Worm (Caenorhabditis elegans) whole organism, late embryonic: Measurements from ENCODE around the gene C09H10.4.

ENCODE experiments used
- ceh-34 ChIP-seq: sonication (generic microtip); optimal IDR thresholded peaks from 2 replicates; lab custom pipeline; 2016; ENCODE audit warnings: mild to moderate bottlenecking, missing genetic modification characterization, missing compliant biosample characterization
- eyg-1 ChIP-seq: sonication (generic microtip); optimal IDR thresholded peaks from 2 replicates; lab custom pipeline; 2016; ENCODE audit warnings: missing genotype, missing genetic modification characterization, missing compliant biosample characterization
- hlh-8 ChIP-seq: sonication (generic microtip); optimal IDR thresholded peaks from 2 replicates; lab custom pipeline; 2016; ENCODE audit warnings: missing genotype, missing genetic modification characterization, missing compliant biosample characterization
- sox-4 ChIP-seq: sonication (generic microtip); optimal IDR thresholded peaks from 2 replicates; lab custom pipeline; 2017; ENCODE audit warnings: mild to moderate bottlenecking, missing genetic modification characterization, inconsistent platforms, missing compliant biosample characterization

DNA sequence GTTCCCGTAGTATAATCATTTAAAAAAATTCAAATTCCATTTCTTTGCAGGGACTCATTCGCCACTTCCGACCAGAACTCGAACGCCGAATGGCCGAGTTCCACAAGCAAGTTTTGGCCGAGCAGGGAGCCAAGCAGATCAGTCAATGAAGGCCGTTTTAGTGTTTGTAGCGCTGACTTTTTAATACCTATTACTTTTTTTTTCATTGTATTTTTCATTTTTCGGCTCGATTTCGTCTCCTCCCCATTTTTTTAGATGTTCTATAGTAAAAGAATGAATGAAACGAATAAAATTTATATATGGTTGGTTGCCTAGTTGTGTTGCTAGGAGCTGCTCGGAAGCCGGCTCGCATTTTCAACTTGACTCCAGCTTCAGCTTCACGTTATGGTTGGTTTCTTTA lies at the start of gene C09H10.4:
- no peak for TF ChIP-seq sox-4
- TF ChIP-seq ceh-34: no peak
- TF ChIP-seq hlh-8 (tag; lab: Kevin White, UChicago): no peak
- TF ChIP-seq eyg-1 (tag; lab: Kevin White, UChicago): no peak
